Worm (Caenorhabditis elegans): ENCODE measurements around the gene Y97E10AR.3.

Y97E10AR.3 gene

DNA sequence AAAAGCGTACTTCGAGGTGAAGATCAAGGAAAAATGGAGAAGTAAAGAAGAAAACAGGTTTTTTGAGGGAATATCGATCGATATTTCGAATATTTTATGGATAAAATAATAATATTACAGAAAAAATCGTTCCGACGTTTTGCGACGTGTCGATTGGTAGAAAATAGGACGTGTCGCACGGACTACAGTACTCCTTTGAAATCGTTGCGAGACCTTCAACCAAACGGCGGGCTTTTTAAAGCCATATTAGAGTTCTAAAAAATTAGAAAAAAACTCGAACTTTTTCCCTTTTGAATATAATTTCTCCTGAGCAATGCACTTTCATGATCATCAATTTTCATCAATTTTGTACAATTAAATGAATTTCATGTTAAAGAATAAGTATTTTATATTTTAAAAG, 2.8 kb upstream of the Y97E10AR.3 start, which contains the start of gene Y97E10AR.4:
Gene Y97E10AR.4 (minus strand): TSS at position 131 of the 400 bp plus-strand sequence.
- TF ChIP-seq unc-62 (GFP tag; optimal IDR thresholded peaks at IDR 0.05) (no peak), elt-1 (tag; optimal IDR thresholded peaks at IDR 0.05) (no peak), ZK546.5 (tag; optimal IDR thresholded peaks at IDR 0.05) (no peak), mab-5 (tag; optimal IDR thresholded peaks at IDR 0.05) (no peak), ceh-16 (tag; optimal IDR thresholded peaks at IDR 0.05) (no peak)

- no peak for TF ChIP-seq aly-2 (tag; optimal IDR thresholded peaks at IDR 0.05)
- no peak for TF ChIP-seq elt-3 (tag; optimal IDR thresholded peaks at IDR 0.05)
- TF ChIP-seq unc-62 (GFP tag; optimal IDR thresholded peaks at IDR 0.05): no peak
- no peak for TF ChIP-seq mab-5 (tag; optimal IDR thresholded peaks at IDR 0.05)
- TF ChIP-seq ztf-4 (tag; optimal IDR thresholded peaks at IDR 0.05): no peak
- no peak for TF ChIP-seq snpc-4 (tag; optimal IDR thresholded peaks at IDR 0.05)
Measured at ce11 chrV:8005000-8005399, 2.3 kb downstream of the Y97E10AR.3 start, which contains the start of gene Y97E10AR.8. Gene Y97E10AR.8, plus strand, starts transcription at chrV:8005300.

DNA sequence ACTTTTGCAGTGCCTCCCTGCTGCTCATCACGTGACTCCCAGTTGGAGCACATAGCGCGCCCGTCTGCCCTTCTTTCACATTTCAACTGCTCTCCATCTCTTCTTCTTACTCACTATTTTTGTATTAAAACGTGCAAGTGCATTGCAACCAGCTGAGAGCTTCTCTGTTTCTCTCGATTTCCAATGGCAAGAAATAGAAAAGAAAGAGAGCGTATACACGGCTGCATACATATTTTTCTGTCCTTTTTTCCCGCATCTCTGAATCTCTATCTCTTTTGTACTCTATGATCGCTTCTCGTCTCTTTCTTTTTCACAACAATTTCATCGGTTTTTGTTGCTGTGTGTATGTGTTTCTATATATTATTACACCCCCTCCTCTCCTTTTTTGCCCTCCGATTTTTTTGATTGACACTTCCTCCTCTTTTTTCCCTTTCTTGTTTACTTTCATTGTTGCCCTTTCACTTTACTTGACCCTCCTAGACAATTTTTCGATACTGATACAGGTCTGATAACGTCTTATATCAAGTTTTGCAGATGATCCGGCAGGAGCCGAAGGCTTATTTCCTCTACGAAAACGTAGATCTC, 6.3 kb downstream of the Y97E10AR.3 start, which contains the start of gene Y97E10AR.1:
Gene Y97E10AR.1 (plus strand): TSS at position 535 of the 585 bp plus-strand sequence.
- TF ChIP-seq ztf-1 (GFP tag; conservative IDR thresholded peaks at IDR 0.05) (no peak), elt-1 (tag; optimal IDR thresholded peaks at IDR 0.05) (no peak), ztf-4 (tag; optimal IDR thresholded peaks at IDR 0.05) (peak; percentile 60), nhr-25 (tag; optimal IDR thresholded peaks at IDR 0.05) (no peak), lin-11 (tag; optimal IDR thresholded peaks at IDR 0.05) (peak; percentile 4), R02D3.7 (tag; optimal IDR thresholded peaks at IDR 0.05) (no peak), aly-2 (tag; optimal IDR thresholded peaks at IDR 0.05) (no peak), ceh-16 (tag; optimal IDR thresholded peaks at IDR 0.05) (no peak), ama-1 (optimal IDR thresholded peaks at IDR 0.05) (no peak), sma-9 (GFP tag; optimal IDR thresholded peaks at IDR 0.05) (peak; percentile 93), sma-9 (tag; optimal IDR thresholded peaks at IDR 0.05) (no peak), ztf-11 (tag; optimal IDR thresholded peaks at IDR 0.05) (no peak), egl-27 (tag; optimal IDR thresholded peaks at IDR 0.05) (peak; percentile 73), gmeb-1 (tag; optimal IDR thresholded peaks at IDR 0.05) (no peak), lsy-2 (tag; optimal IDR thresholded peaks at IDR 0.05) (peak; percentile 33 to 84), sma-3 (GFP tag; optimal IDR thresholded peaks at IDR 0.05) (peak; percentile 29), nhr-237 (tag; optimal IDR thresholded peaks at IDR 0.05) (no peak), nhr-11 (tag; optimal IDR thresholded peaks at IDR 0.05) (no peak), skn-1 (tag; optimal IDR thresholded peaks at IDR 0.05) (peak; percentile 15), ZK546.5 (tag; optimal IDR thresholded peaks at IDR 0.05) (no peak), nhr-21 (tag; optimal IDR thresholded peaks at IDR 0.05) (no peak), alr-1 (tag; optimal IDR thresholded peaks at IDR 0.05) (no peak), nhr-10 (tag; optimal IDR thresholded peaks at IDR 0.05) (no peak), ceh-82 (tag; optimal IDR thresholded peaks at IDR 0.05) (no peak), zag-1 (tag; optimal IDR thresholded peaks at IDR 0.05) (peak; percentile 79), lin-39 (tag; optimal IDR thresholded peaks at IDR 0.05) (no peak), snpc-4 (tag; optimal IDR thresholded peaks at IDR 0.05) (peak; percentile 71), mab-5 (tag; optimal IDR thresholded peaks at IDR 0.05) (peak; percentile 73), nhr-129 (tag; optimal IDR thresholded peaks at IDR 0.05) (peak; percentile 89), peb-1 (tag; optimal IDR thresholded peaks at IDR 0.05) (no peak), elt-3 (tag; optimal IDR thresholded peaks at IDR 0.05) (no peak), fos-1 (tag; optimal IDR thresholded peaks at IDR 0.05) (peak; percentile 94), C34F6.9 (tag; optimal IDR thresholded peaks at IDR 0.05) (peak; percentile 98), unc-62 (GFP tag; optimal IDR thresholded peaks at IDR 0.05) (no peak), nhr-6 (tag; optimal IDR thresholded peaks at IDR 0.05) (peak; percentile 65), sem-4 (tag; optimal IDR thresholded peaks at IDR 0.05) (peak; percentile 31), mbf-1 (tag; optimal IDR thresholded peaks at IDR 0.05) (no peak), nhr-23 (tag; optimal IDR thresholded peaks at IDR 0.05) (no peak), unc-39 (tag; optimal IDR thresholded peaks at IDR 0.05) (no peak), blmp-1 (tag; optimal IDR thresholded peaks at IDR 0.05; ENCODE audit: insufficient read depth) (peak; percentile 92), nhr-77 (tag; optimal IDR thresholded peaks at IDR 0.05) (no peak), nhr-12 (tag; optimal IDR thresholded peaks at IDR 0.05) (no peak), dmd-4 (tag; optimal IDR thresholded peaks at IDR 0.05) (no peak), unc-55 (GFP tag; optimal IDR thresholded peaks at IDR 0.05) (peak; percentile 96), mdl-1 (tag; optimal IDR thresholded peaks at IDR 0.05) (peak in 1 of 2 experiments; percentile 86), crh-2 (tag; optimal IDR thresholded peaks at IDR 0.05) (peak; percentile 83), F13H6.1 (tag; optimal IDR thresholded peaks at IDR 0.05) (peak; percentile 93), Y55F3AM.14 (GFP tag; optimal IDR thresholded peaks at IDR 0.05) (peak; percentile 94), lin-13 (GFP tag; optimal IDR thresholded peaks at IDR 0.05) (peak; percentile 46)
